Fruit fly (Drosophila melanogaster) whole organism, pupa: ENCODE data around the gene Sry-beta.

ENCODE experiments used
- CG10348 ChIP-seq: fragments of 200-800 bp; sonication (Bioruptor generic); IDR thresholded peaks from 2 replicates; pipeline ENCODE4 v1.3.6; 2022; ENCODE audit warnings: missing biosample characterization, missing genetic modification characterization
- CG12605 ChIP-seq: fragments of 200-800 bp; sonication (Bioruptor generic); IDR thresholded peaks from 2 replicates; pipeline ENCODE4 v1.3.6; 2022; ENCODE audit warnings: missing biosample characterization, missing genetic modification characterization
- CG13204 ChIP-seq: fragments of 200-800 bp; sonication (Bioruptor generic); optimal IDR thresholded peaks from 2 replicates; lab custom pipeline; 2018; ENCODE audit warnings: missing biosample characterization, mild to moderate bottlenecking, missing genetic modification characterization, moderate library complexity
- CG14655 ChIP-seq: fragments of 200-800 bp; sonication (Bioruptor generic); optimal IDR thresholded peaks from 3 replicates; lab custom pipeline; 2017; ENCODE audit warnings: mild to moderate bottlenecking, missing biosample characterization, missing genetic modification reagents, missing genetic modification characterization
- CG15710 ChIP-seq: fragments of 200-800 bp; sonication (Bioruptor generic); optimal IDR thresholded peaks from 2 replicates; lab custom pipeline; 2018; ENCODE audit warnings: missing biosample characterization, mild to moderate bottlenecking, missing genetic modification characterization, moderate library complexity
- CG17806 ChIP-seq: fragments of 200-800 bp; sonication (Bioruptor generic); optimal IDR thresholded peaks from 2 replicates; lab custom pipeline; 2018; ENCODE audit warnings: missing biosample characterization, mild to moderate bottlenecking, missing genetic modification characterization, moderate library complexity
- CG32121 ChIP-seq: fragments of 200-800 bp; sonication (Bioruptor generic); IDR thresholded peaks from 2 replicates; pipeline ENCODE4 v1.3.6; 2022; ENCODE audit warnings: missing biosample characterization, missing genetic modification characterization
- CG34367 ChIP-seq: fragments of 200-800 bp; sonication (Bioruptor generic); optimal IDR thresholded peaks from 2 replicates; lab custom pipeline; 2018; ENCODE audit warnings: missing biosample characterization, mild to moderate bottlenecking, missing genetic modification characterization
- CG4496 ChIP-seq: fragments of 200-800 bp; sonication (Bioruptor generic); IDR thresholded peaks from 3 replicates; pipeline ENCODE4 v1.3.6; 2022; ENCODE audit warnings: missing biosample characterization, missing genetic modification characterization
- CG8159 ChIP-seq: fragments of 200-800 bp; sonication (Bioruptor generic); optimal IDR thresholded peaks from 3 replicates; lab custom pipeline; 2018; ENCODE audit warnings: missing biosample characterization, mild to moderate bottlenecking, missing genetic modification characterization, moderate library complexity
- CG8301 ChIP-seq: fragments of 200-800 bp; sonication (Bioruptor generic); optimal IDR thresholded peaks from 2 replicates; lab custom pipeline; 2018; ENCODE audit warnings: missing biosample characterization, mild to moderate bottlenecking, missing genetic modification characterization
- CG9948 ChIP-seq: fragments of 200-800 bp; sonication (Bioruptor generic); optimal IDR thresholded peaks from 2 replicates; lab custom pipeline; 2018; ENCODE audit warnings: missing biosample characterization, mild to moderate bottlenecking, missing genetic modification characterization, moderate library complexity
- D1 ChIP-seq: fragments of 200-800 bp; sonication (Bioruptor generic); optimal IDR thresholded peaks from 2 replicates; lab custom pipeline; 2018; ENCODE audit warnings: missing biosample characterization, mild to moderate bottlenecking, missing genetic modification characterization, moderate library complexity
- EcR ChIP-seq: fragments of 200-800 bp; sonication (Bioruptor generic); optimal IDR thresholded peaks from 3 replicates; lab custom pipeline; 2019; ENCODE audit warnings: missing biosample characterization, missing genetic modification characterization, mild to moderate bottlenecking, moderate library complexity, missing genetic modification reagents
- Ets98B ChIP-seq: fragments of 200-800 bp; sonication (Bioruptor generic); IDR thresholded peaks from 2 replicates; pipeline ENCODE4 v1.3.6; 2022; ENCODE audit warnings: missing biosample characterization, missing genetic modification characterization
- Pif1A ChIP-seq: fragments of 200-800 bp; sonication (Bioruptor generic); optimal IDR thresholded peaks from 3 replicates; lab custom pipeline; 2016; ENCODE audit warnings: missing biosample characterization, missing genetic modification characterization
- Pif1B ChIP-seq: fragments of 200-800 bp; sonication (Bioruptor generic); optimal IDR thresholded peaks from 3 replicates; lab custom pipeline; 2016; ENCODE audit warnings: missing biosample characterization, missing genetic modification characterization
- Snoo ChIP-seq: fragments of 200-800 bp; sonication (Bioruptor generic); optimal IDR thresholded peaks from 3 replicates; lab custom pipeline; 2017; ENCODE audit warnings: missing biosample characterization, mild to moderate bottlenecking, missing genetic modification characterization, inconsistent platforms
- fd96Ca ChIP-seq: fragments of 200-800 bp; sonication (Bioruptor generic); IDR thresholded peaks from 3 replicates; pipeline ENCODE4 v1.3.6; 2022; ENCODE audit warnings: missing biosample characterization, missing genetic modification characterization
- gl ChIP-seq: fragments of 200-800 bp; sonication (Bioruptor generic); optimal IDR thresholded peaks from 2 replicates; lab custom pipeline; 2018; ENCODE audit warnings: missing biosample characterization, mild to moderate bottlenecking, missing genetic modification characterization
- rn ChIP-seq: fragments of 200-800 bp; sonication (Bioruptor generic); IDR thresholded peaks from 2 replicates; pipeline ENCODE4 v1.3.6; 2022; ENCODE audit warnings: missing biosample characterization, missing genetic modification characterization

The Sry-beta gene

DNA sequence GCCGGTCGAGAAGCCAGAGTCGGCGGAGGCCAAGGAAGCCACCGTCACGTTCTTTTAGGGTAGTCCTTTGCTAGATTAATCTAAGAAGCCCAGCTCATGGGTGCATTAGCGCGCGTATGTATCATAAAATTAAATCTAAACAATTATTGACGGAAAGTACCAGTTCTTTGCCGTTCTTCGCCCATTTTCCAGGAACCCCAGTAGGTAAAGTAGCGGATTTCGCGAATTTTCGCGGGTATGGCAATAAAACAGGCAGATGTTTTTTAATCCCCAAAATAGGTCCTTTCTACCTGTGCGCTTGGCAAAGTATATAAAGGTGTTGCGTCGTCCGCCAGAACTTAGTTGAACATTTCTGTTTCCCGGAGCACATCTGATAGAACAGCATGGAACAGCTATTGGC is 1.4 kb downstream of the Sry-beta start:
- TF ChIP-seq Pif1A (GFP tag; lab: Kevin White, UChicago): no peak
- no peak for TF ChIP-seq Snoo (tag; lab: Kevin White, UChicago)
- TF ChIP-seq Pif1B (GFP tag; lab: Kevin White, UChicago): no peak
- no peak for TF ChIP-seq CG17806
- TF ChIP-seq Ets98B (GFP tag; lab: Robert Waterston, UW): no peak
- no peak for TF ChIP-seq CG32121 (GFP tag; lab: Robert Waterston, UW)
- TF ChIP-seq, all 21 proteins: peak for 0

DNA sequence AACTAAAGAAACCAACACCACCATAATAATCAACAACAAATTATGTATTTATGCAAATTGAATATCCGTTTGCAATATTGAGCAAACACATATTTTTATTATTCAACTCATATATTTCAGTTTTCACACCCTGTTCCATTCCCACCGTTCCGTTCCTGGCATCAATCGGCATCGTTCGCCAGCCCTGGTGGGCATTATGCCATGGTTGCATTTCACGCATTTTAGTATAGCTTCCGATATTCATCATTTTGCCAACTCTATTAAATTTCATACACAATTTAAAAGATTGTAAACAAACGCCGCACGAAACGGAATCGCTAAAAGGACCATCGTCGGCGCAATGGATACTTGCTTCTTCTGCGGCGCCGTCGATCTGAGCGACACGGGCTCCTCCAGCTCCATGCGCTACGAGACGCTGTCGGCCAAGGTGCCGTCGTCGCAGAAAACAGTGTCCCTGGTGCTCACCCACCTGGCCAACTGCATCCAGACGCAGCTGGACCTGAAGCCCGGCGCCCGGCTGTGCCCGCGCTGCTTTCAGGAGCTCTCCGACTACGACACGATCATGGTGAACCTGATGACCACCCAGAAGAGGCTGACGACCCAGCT is 3.7 kb downstream of the Sry-beta start, which contains the start of gene Sry-delta:
Gene Sry-delta (plus strand): TSS at position 203 of the 606 bp plus-strand sequence.
- TF ChIP-seq fd96Ca (GFP tag; lab: Robert Waterston, UW): peak; percentile 70; the same call in 2 of the 3 replicates
- TF ChIP-seq CG32121 (GFP tag; lab: Robert Waterston, UW): no peak
- TF ChIP-seq CG13204: no peak
- TF ChIP-seq Pif1A (GFP tag; lab: Kevin White, UChicago): no peak
- TF ChIP-seq CG8301: no peak
- peak; percentile 42; the same call in 1 of the 2 replicates for TF ChIP-seq rn (GFP tag; lab: Robert Waterston, UW)
- TF ChIP-seq CG4496 (GFP tag; lab: Robert Waterston, UW): peak; percentile 43; the same call in 2 of the 3 replicates
- peak; percentile 23 for TF ChIP-seq CG17806
- TF ChIP-seq Snoo (tag; lab: Kevin White, UChicago): peak; percentile 65
- TF ChIP-seq CG15710: peak; percentile 48
- peak; percentile 75 for TF ChIP-seq Ets98B (GFP tag; lab: Robert Waterston, UW)

DNA sequence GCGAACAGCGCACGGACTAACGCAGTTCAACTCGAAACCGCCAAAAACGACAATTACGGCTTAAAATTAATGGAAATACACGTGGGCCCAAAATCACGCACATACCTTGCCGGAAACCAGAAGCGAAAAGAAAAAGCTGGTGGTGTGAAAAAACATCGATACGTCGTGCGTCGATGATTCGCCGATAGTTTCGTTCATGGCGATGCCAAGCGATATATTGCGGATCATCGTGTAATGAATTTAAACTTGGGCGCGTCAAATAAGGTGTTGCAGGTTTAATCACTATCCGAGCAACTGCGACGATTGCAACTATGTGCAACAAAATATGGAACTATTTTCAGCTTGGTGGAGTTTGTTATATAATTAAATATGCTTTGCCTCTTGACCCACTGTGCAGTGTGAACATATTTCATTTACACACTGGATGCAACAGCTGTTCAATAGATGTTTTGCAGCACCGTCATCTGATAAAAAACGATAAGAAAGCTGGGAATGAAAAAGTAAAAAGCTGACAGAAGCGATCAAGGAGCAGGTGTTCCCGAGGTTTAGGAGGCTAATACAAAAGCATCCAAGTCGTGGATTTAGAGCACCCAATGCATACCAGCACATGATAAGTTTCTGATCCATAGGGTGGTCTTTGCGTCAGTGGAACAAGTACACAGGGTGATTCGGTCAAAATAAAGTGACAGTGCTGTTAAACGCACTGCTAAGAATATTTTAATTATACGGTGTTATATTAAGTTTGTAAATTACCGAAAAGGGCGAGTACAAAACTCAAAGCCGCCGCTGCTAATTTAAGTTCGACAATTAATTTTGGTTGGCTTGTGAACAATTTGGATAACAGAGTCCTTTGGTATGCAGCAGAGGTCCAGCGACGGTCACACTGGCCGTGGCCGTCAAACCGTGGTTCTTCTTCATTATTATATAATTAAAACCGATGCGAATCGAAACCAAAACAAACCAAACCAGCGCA is 6.8 kb downstream of the Sry-beta start, which contains the start of the genes RpL32 and CG7943:
Gene RpL32 (minus strand): TSS at position 133 of the 973 bp plus-strand sequence.
Gene CG7943 (plus strand): TSS at position 442 of the 973 bp plus-strand sequence.
- TF ChIP-seq D1: no peak
- peak; percentile 84 for TF ChIP-seq CG8159 (tag; lab: Kevin White, UChicago)
- no peak for TF ChIP-seq CG14655
- peak; percentile 77 for TF ChIP-seq CG34367 (tag; lab: Kevin White, UChicago)
- TF ChIP-seq gl (tag; lab: Kevin White, UChicago): peak; percentile 78
- peak; percentile 83 for TF ChIP-seq CG15710
- TF ChIP-seq EcR: no peak
- peak; percentile 95 for TF ChIP-seq fd96Ca (GFP tag; lab: Robert Waterston, UW)
- TF ChIP-seq Pif1B (GFP tag; lab: Kevin White, UChicago): peak; percentile 94
- TF ChIP-seq CG10348 (GFP tag; lab: Robert Waterston, UW): peak; percentile 84
- peak; percentile 83 for TF ChIP-seq CG17806
- peak; percentile 78 for TF ChIP-seq CG12605 (GFP tag; lab: Robert Waterston, UW)
- peak; percentile 92 for TF ChIP-seq Ets98B (GFP tag; lab: Robert Waterston, UW)
- peak; percentile 76 for TF ChIP-seq CG9948 (tag; lab: Kevin White, UChicago)
- peak; percentile 94 for TF ChIP-seq Snoo (tag; lab: Kevin White, UChicago)
- TF ChIP-seq CG13204: no peak
- peak; percentile 94 for TF ChIP-seq CG4496 (GFP tag; lab: Robert Waterston, UW)
- TF ChIP-seq rn (GFP tag; lab: Robert Waterston, UW): peak; percentile 73
- TF ChIP-seq CG32121 (GFP tag; lab: Robert Waterston, UW): peak; percentile 89
- peak; percentile 81 for TF ChIP-seq CG8301
- TF ChIP-seq Pif1A (GFP tag; lab: Kevin White, UChicago): peak; percentile 88

DNA sequence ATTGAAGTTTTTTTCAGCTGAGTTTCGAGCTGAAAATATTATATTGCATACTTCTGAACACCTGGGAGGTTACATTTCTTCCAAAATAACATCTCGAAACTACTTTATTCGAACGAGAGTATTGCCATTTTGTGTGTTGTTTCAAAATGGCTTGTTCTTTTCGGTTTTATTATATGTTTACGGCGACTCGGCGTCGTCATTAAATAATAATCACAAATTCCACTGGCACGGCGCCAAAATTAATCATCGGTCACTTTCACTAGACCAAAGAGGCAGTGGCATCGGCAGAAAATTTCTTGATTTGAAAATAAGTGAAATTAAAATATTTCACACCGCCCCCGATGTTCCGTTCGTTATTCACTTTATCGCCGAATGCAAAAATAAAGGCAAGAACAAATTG is 10.9 kb downstream of the Sry-beta start:
- no peak for TF ChIP-seq Snoo (tag; lab: Kevin White, UChicago)
- no peak for TF ChIP-seq CG34367 (tag; lab: Kevin White, UChicago)
- TF ChIP-seq CG15710: no peak
- TF ChIP-seq CG32121 (GFP tag; lab: Robert Waterston, UW): no peak
- TF ChIP-seq CG10348 (GFP tag; lab: Robert Waterston, UW): no peak
- TF ChIP-seq CG4496 (GFP tag; lab: Robert Waterston, UW): no peak
- no peak for TF ChIP-seq EcR
- TF ChIP-seq CG9948 (tag; lab: Kevin White, UChicago): no peak

DNA sequence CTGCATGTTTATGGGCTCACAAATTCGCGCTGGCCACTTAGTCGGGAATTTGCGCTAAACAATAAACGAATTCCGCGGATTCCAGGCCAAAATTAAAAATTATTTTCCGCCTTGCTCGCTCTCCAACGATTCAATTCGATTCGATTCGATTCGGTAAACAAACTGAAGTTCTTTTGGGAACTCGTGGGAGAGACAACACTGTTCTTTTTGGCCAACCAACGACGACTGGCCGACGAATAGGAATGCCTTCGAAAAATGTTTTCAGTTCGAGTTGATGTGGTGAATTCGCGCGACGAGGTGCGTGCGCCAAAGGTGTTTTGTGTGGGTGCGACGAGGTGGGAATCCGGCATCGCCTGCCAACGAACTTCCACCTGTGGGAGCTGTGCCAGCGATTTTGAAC is 12.4 kb downstream of the Sry-beta start, which contains the start of gene CG15528:
Gene CG15528 (minus strand): TSS at position 180 of the 400 bp plus-strand sequence.
- TF ChIP-seq EcR: no peak
- TF ChIP-seq fd96Ca (GFP tag; lab: Robert Waterston, UW): no peak
- no peak for TF ChIP-seq CG14655
- TF ChIP-seq gl (tag; lab: Kevin White, UChicago): no peak
- TF ChIP-seq CG17806: no peak
- TF ChIP-seq Ets98B (GFP tag; lab: Robert Waterston, UW): no peak
